Worm (Caenorhabditis elegans): ENCODE results near the gene F47G9.4.

The F47G9.4 gene

ce11 chrV:11302698-11303097 lies 18.9 kb downstream of the F47G9.4 start, which contains the start of gene srh-46:
srh-46 (minus strand) TSS chrV:11302886.
- TF ChIP-seq ham-2 (GFP tag; optimal IDR thresholded peaks at IDR 0.05) = no peak

ce11 chrV:11300539-11300938 lies 21.1 kb downstream of the F47G9.4 start, which contains the start of gene srh-47:
srh-47 (minus strand) TSS chrV:11300639.
- TF ChIP-seq drap-1 (GFP tag; optimal IDR thresholded peaks at IDR 0.05) = no peak
- TF ChIP-seq zip-8 (tag; optimal IDR thresholded peaks at IDR 0.05) = no peak
- no peak for TF ChIP-seq nhr-76 (tag; optimal IDR thresholded peaks at IDR 0.05)

- TF ChIP-seq ztf-11 (tag; optimal IDR thresholded peaks at IDR 0.05) = no peak
- TF ChIP-seq ceh-39 (tag; optimal IDR thresholded peaks at IDR 0.05) = no peak
These were observed 22.2 kb downstream of the F47G9.4 start for ce11 chrV:11299406-11299805.

ce11 chrV:11298632-11299031 lies 23.0 kb downstream of the F47G9.4 start, which contains the start of gene T03F7.5:
T03F7.5 (minus strand) TSS chrV:11298732.
- TF ChIP-seq sptf-1 (tag; optimal IDR thresholded peaks at IDR 0.05) (no peak), bed-3 (GFP tag; optimal IDR thresholded peaks at IDR 0.05) (no peak), nhr-12 (tag; optimal IDR thresholded peaks at IDR 0.05) (no peak), unc-62 (GFP tag; optimal IDR thresholded peaks at IDR 0.05) (no peak), tbx-8 (GFP tag; optimal IDR thresholded peaks at IDR 0.05) (no peak), ceh-43 (GFP tag; optimal IDR thresholded peaks at IDR 0.05) (no peak), M03D4.4 (tag; optimal IDR thresholded peaks at IDR 0.05) (no peak), blmp-1 (tag; optimal IDR thresholded peaks at IDR 0.05) (no peak), nhr-76 (tag; optimal IDR thresholded peaks at IDR 0.05) (no peak), zip-8 (tag; optimal IDR thresholded peaks at IDR 0.05) (no peak), mep-1 (tag; optimal IDR thresholded peaks at IDR 0.05) (no peak), ceh-83 (GFP tag; optimal IDR thresholded peaks at IDR 0.05) (no peak), nhr-2 (tag; optimal IDR thresholded peaks at IDR 0.05) (no peak), hlh-1 (tag; optimal IDR thresholded peaks at IDR 0.05) (no peak), flh-1 (GFP tag; optimal IDR thresholded peaks at IDR 0.05) (no peak), unc-39 (tag; optimal IDR thresholded peaks at IDR 0.05) (no peak), mls-2 (tag; optimal IDR thresholded peaks at IDR 0.05) (no peak)

ce11 chrV:11294393-11294792 lies 27.2 kb downstream of the F47G9.4 start, which contains the start of gene T03F7.6:
T03F7.6 (plus strand) TSS chrV:11294693.
- no peak for TF ChIP-seq ham-2 (GFP tag; optimal IDR thresholded peaks at IDR 0.05)
- no peak for TF ChIP-seq mab-5 (tag; optimal IDR thresholded peaks at IDR 0.05)
- no peak for TF ChIP-seq mls-2 (tag; optimal IDR thresholded peaks at IDR 0.05)
- TF ChIP-seq mep-1 (tag; optimal IDR thresholded peaks at IDR 0.05) = no peak
- no peak for TF ChIP-seq unc-39 (tag; optimal IDR thresholded peaks at IDR 0.05)
- TF ChIP-seq elt-3 (tag; optimal IDR thresholded peaks at IDR 0.05) = no peak
- no peak for TF ChIP-seq nhr-12 (tag; optimal IDR thresholded peaks at IDR 0.05)
- TF ChIP-seq ceh-43 (GFP tag; optimal IDR thresholded peaks at IDR 0.05) = no peak

- no peak for TF ChIP-seq unc-39 (tag; optimal IDR thresholded peaks at IDR 0.05)
- TF ChIP-seq nhr-2 (tag; optimal IDR thresholded peaks at IDR 0.05) = no peak
- no peak for TF ChIP-seq drap-1 (GFP tag; optimal IDR thresholded peaks at IDR 0.05)
- TF ChIP-seq lin-13 (tag; optimal IDR thresholded peaks at IDR 0.05) = no peak
- TF ChIP-seq nhr-28 (tag; optimal IDR thresholded peaks at IDR 0.05) = no peak
- TF ChIP-seq elt-3 (tag; optimal IDR thresholded peaks at IDR 0.05) = no peak
- TF ChIP-seq cnd-1 (tag; optimal IDR thresholded peaks at IDR 0.05) = no peak
- no peak for TF ChIP-seq lsy-2 (tag; optimal IDR thresholded peaks at IDR 0.05)
- no peak for TF ChIP-seq elt-1 (tag; optimal IDR thresholded peaks at IDR 0.05; ENCODE audit: borderline replicate concordance, insufficient read depth)
- no peak for TF ChIP-seq M03D4.4 (tag; optimal IDR thresholded peaks at IDR 0.05)
- no peak for TF ChIP-seq sem-2 (GFP tag; optimal IDR thresholded peaks at IDR 0.05)
- no peak for TF ChIP-seq snpc-4 (tag; optimal IDR thresholded peaks at IDR 0.05)
These were observed 28.9 kb downstream of the F47G9.4 start for ce11 chrV:11292682-11293081.

- TF ChIP-seq elt-1 (tag; optimal IDR thresholded peaks at IDR 0.05; ENCODE audit: borderline replicate concordance, insufficient read depth) (no peak), ham-2 (GFP tag; optimal IDR thresholded peaks at IDR 0.05) (no peak), ceh-43 (GFP tag; optimal IDR thresholded peaks at IDR 0.05) (no peak), elt-3 (tag; optimal IDR thresholded peaks at IDR 0.05) (no peak), lsy-2 (tag; optimal IDR thresholded peaks at IDR 0.05) (no peak), flh-1 (GFP tag; optimal IDR thresholded peaks at IDR 0.05) (no peak), sptf-1 (tag; optimal IDR thresholded peaks at IDR 0.05) (no peak), ztf-11 (tag; optimal IDR thresholded peaks at IDR 0.05) (no peak)
These were observed 30.7 kb downstream of the F47G9.4 start, which contains the start of gene C03E10.1 for ce11 chrV:11290888-11291287. C03E10.1 (plus strand) TSS chrV:11291188.

Data from whole organism, mixed stage, embryonic.